Worm (Caenorhabditis elegans): ENCODE data around the gene ceh-34.

ce11 chrV:5311635-5312034 is 7.7 kb downstream of the ceh-34 start, which contains the start of gene C10G8.4:
- TF ChIP-seq nhr-77 (tag; optimal IDR thresholded peaks at IDR 0.05) (no peak), zag-1 (tag; optimal IDR thresholded peaks at IDR 0.05) (no peak), unc-62 (GFP tag; optimal IDR thresholded peaks at IDR 0.05) (no peak), elt-3 (tag; optimal IDR thresholded peaks at IDR 0.05) (no peak), nhr-25 (tag; optimal IDR thresholded peaks at IDR 0.05) (no peak), mdl-1 (tag; optimal IDR thresholded peaks at IDR 0.05) (no peak), aly-2 (tag; optimal IDR thresholded peaks at IDR 0.05) (no peak), unc-55 (GFP tag; optimal IDR thresholded peaks at IDR 0.05) (no peak), ceh-82 (tag; optimal IDR thresholded peaks at IDR 0.05) (no peak), ZK546.5 (tag; optimal IDR thresholded peaks at IDR 0.05) (no peak), nhr-23 (tag; optimal IDR thresholded peaks at IDR 0.05) (no peak), unc-39 (tag; optimal IDR thresholded peaks at IDR 0.05) (no peak)
